Worm (Caenorhabditis elegans): Measurements from ENCODE around the gene F42F12.14.

DNA sequence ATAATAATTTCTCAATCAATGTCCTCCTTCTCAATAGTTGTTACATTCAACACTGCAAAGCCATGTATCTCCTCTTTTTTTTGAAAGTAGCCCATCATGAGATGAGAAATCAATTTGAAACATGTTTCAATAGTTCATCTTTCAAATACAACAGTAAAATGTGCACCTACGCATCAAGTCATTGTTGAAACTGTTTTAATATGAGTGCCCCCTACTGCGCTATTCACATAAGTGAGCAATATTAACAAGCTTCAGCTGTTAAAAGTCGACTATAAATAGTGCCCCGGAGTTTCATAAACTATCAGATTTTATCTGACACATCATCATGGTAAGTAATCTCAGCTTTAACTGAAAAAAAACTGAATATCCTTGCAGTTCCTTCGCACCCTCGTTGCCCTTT is 12.0 kb downstream of the F42F12.14 start, which contains the start of the genes nspc-15 and F19H6.6:
- no peak for TF ChIP-seq lin-13 (tag; optimal IDR thresholded peaks at IDR 0.05)
- no peak for TF ChIP-seq ham-2 (GFP tag; optimal IDR thresholded peaks at IDR 0.05)
- no peak for TF ChIP-seq unc-62 (GFP tag; optimal IDR thresholded peaks at IDR 0.05)
- no peak for TF ChIP-seq nhr-12 (tag; optimal IDR thresholded peaks at IDR 0.05)
- no peak for TF ChIP-seq elt-3 (tag; optimal IDR thresholded peaks at IDR 0.05)
- no peak for TF ChIP-seq blmp-1 (tag; optimal IDR thresholded peaks at IDR 0.05)
